Worm (Caenorhabditis elegans) whole organism, early embryonic: ENCODE data around the gene srg-60.

Experiments
- B0310.2 ChIP-seq: sonication (generic microtip); optimal IDR thresholded peaks from 2 replicates; lab custom pipeline; 2016; ENCODE audit warnings: mild to moderate bottlenecking, missing genetic modification characterization, missing compliant biosample characterization
- F13C5.2 ChIP-seq: sonication (generic microtip); optimal IDR thresholded peaks from 2 replicates; lab custom pipeline; 2017; ENCODE audit warnings: mild to moderate bottlenecking, missing genetic modification characterization, inconsistent platforms, missing compliant biosample characterization
- aly-1 ChIP-seq: sonication (generic microtip); optimal IDR thresholded peaks from 2 replicates; lab custom pipeline; 2016; ENCODE audit warnings: missing genetic modification characterization, missing compliant biosample characterization
- ama-1 ChIP-seq: fragments of 150-350 bp; optimal IDR thresholded peaks from 2 replicates; lab custom pipeline; 2014
- ceh-13 ChIP-seq: fragments of 200-800 bp; sonication (Bioruptor generic); optimal IDR thresholded peaks from 2 replicates; lab custom pipeline; 2018; ENCODE audit warnings: mild to moderate bottlenecking, missing genetic modification characterization, missing compliant biosample characterization
- ceh-36 ChIP-seq: sonication (generic microtip); optimal IDR thresholded peaks from 2 replicates; lab custom pipeline; 2016; ENCODE audit warnings: missing genetic modification characterization, inconsistent platforms, missing compliant biosample characterization
- ets-7 ChIP-seq: sonication (generic microtip); optimal IDR thresholded peaks from 2 replicates; lab custom pipeline; 2016; ENCODE audit warnings: missing genotype, missing genetic modification characterization, missing compliant biosample characterization
- flt-1 ChIP-seq: fragments of 200-800 bp; sonication (Bioruptor generic); IDR thresholded peaks from 2 replicates; pipeline ENCODE4 v1.3.6; 2022; ENCODE audit warnings: missing genetic modification characterization, missing compliant biosample characterization
- hmbx-1 ChIP-seq: sonication (generic microtip); optimal IDR thresholded peaks from 2 replicates; lab custom pipeline; 2016; ENCODE audit warnings: mild to moderate bottlenecking, missing genetic modification characterization, missing compliant biosample characterization
- hmg-4 ChIP-seq: fragments of 200-800 bp; sonication (Bioruptor generic); optimal IDR thresholded peaks from 2 replicates; lab custom pipeline; 2018; ENCODE audit warnings: mild to moderate bottlenecking, missing genetic modification characterization, missing compliant biosample characterization
- hnd-1 ChIP-seq: sonication (generic microtip); optimal IDR thresholded peaks from 2 replicates; lab custom pipeline; 2016; ENCODE audit warnings: missing genetic modification characterization, missing compliant biosample characterization
- pes-1 ChIP-seq: fragments of 200-800 bp; sonication (Bioruptor generic); IDR thresholded peaks from 2 replicates; pipeline ENCODE4 v1.3.6; 2022; ENCODE audit warnings: missing genetic modification reagents, missing genetic modification characterization, missing compliant biosample characterization
- scrt-1 ChIP-seq: fragments of 200-800 bp; sonication (Bioruptor generic); IDR thresholded peaks from 2 replicates; pipeline ENCODE4 v1.3.6; 2022; ENCODE audit warnings: missing genetic modification characterization, missing compliant biosample characterization
- sea-1 ChIP-seq: fragments of 200-800 bp; sonication (Bioruptor generic); conservative IDR thresholded peaks from 2 replicates; pipeline ENCODE4 v1.3.6; 2022; ENCODE audit warnings: missing genetic modification characterization, missing compliant biosample characterization
- tbx-11 ChIP-seq: fragments of 200-800 bp; sonication (Bioruptor generic); IDR thresholded peaks from 2 replicates; pipeline ENCODE4 v1.3.6; 2022; ENCODE audit warnings: missing genetic modification characterization, missing compliant biosample characterization
- tbx-37 ChIP-seq: fragments of 200-800 bp; sonication (Bioruptor generic); conservative IDR thresholded peaks from 2 replicates; pipeline ENCODE4 v1.3.6; 2022; ENCODE audit warnings: missing genetic modification reagents, missing genetic modification characterization, missing compliant biosample characterization
- tra-4 ChIP-seq: sonication (generic microtip); optimal IDR thresholded peaks from 2 replicates; lab custom pipeline; 2017; ENCODE audit warnings: missing genetic modification characterization, missing compliant biosample characterization

Gene srg-60

DNA sequence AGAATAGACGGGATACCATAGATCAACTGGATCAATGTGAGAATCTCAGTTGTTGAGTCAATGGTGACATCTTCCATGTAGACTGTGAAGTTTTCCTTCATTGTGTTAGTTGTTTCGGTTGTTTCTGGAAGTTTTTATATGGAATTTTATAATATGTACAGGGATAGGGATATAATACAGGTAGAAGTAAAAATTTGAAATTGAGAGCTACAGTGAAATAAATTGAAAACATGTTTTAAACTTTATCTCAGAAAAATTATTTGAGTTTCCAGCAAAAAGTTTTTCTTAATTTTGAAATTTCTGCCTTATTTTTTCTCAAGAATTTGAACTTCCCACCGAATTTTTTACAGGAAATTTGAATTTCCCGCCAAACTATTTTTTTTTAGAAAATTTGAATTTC, 19.8 kb upstream of the srg-60 start, which contains the start of gene srg-62:
srg-62 (minus strand) TSS at position 101 of the 400 bp plus-strand sequence.
- TF ChIP-seq sea-1 (GFP tag; lab: Robert Waterston, UW) (no peak), ceh-13 (GFP tag; lab: Kevin White, UChicago) (no peak), aly-1 (tag; lab: Kevin White, UChicago) (no peak), hmg-4 (GFP tag; lab: Kevin White, UChicago) (no peak), pes-1 (GFP tag; lab: Robert Waterston, UW) (no peak), B0310.2 (tag; lab: Kevin White, UChicago) (no peak), tra-4 (no peak), ama-1 (lab: Kevin White, UChicago) (no peak), F13C5.2 (no peak), ceh-36 (tag; lab: Kevin White, UChicago) (no peak), flt-1 (GFP tag; lab: Robert Waterston, UW) (no peak), tbx-37 (GFP tag; lab: Robert Waterston, UW) (no peak), scrt-1 (GFP tag; lab: Robert Waterston, UW) (no peak), tbx-11 (GFP tag; lab: Robert Waterston, UW) (no peak), hmbx-1 (tag; lab: Kevin White, UChicago) (no peak), hnd-1 (tag; lab: Kevin White, UChicago) (no peak), ets-7 (tag; lab: Kevin White, UChicago) (no peak)

DNA sequence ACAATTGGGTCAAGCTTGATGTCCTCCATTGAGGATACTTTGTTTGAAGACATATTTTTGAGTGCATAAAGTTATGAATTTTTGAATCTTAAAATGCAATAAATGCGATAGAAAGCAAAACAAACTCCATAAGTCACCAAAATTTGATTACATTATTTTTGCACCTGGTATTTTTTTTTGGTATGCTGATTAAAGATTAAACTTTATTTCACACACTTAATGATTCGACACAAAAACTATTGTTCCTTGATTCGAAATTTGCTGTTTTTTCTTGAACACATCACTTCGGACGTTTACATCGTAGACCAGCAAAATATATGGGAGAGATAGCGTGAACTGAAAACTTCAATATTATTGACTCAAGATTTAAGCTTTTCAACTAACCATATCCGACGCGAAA, 17.8 kb upstream of the srg-60 start, which contains the start of gene srg-61:
srg-61 (minus strand) TSS at position 101 of the 400 bp plus-strand sequence.
- no peak for TF ChIP-seq scrt-1 (GFP tag; lab: Robert Waterston, UW)

DNA sequence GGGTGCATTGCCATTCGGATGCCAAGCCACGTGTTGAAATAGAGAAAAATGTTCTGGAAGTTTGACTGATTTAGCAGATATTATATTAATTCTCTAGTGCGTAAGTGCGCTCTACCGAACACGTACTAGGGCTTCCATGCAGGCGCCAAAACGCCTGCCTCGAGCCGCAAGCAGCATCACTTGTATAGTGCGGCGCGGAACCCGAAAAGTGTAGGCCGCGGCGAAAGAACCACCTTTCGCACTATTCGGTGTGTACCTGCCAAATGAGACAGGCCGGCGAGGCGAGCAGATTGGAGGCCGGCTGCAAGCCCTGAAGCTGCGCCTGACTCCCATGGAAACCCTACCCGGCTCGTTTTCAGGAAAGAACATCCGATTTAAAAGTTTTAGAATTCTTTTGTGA, 17.2 kb upstream of the srg-60 start:
- no peak for TF ChIP-seq ceh-13 (GFP tag; lab: Kevin White, UChicago)

DNA sequence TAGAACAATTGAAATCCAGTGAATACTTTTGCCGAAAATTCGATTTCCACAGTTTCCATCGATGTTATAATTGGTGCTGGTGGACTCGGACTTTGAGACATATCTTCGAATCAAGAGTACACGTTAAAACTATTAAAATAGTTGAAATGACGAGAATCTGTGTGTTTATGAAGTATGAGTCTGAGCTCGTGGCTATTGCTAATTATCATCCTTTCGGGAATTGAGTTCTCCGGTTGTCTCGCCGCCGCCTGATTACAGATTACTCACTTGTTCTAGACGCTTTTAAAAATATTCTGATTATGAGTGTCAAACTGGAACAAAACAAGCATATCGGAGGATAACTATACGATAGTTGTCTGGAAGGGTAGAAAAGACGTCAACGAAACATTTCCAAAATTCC, 15.7 kb upstream of the srg-60 start, which contains the start of gene srg-56:
srg-56 (minus strand) TSS at position 101 of the 400 bp plus-strand sequence.
- TF ChIP-seq sea-1 (GFP tag; lab: Robert Waterston, UW) (no peak), B0310.2 (tag; lab: Kevin White, UChicago) (no peak), ceh-13 (GFP tag; lab: Kevin White, UChicago) (no peak), scrt-1 (GFP tag; lab: Robert Waterston, UW) (no peak)

DNA sequence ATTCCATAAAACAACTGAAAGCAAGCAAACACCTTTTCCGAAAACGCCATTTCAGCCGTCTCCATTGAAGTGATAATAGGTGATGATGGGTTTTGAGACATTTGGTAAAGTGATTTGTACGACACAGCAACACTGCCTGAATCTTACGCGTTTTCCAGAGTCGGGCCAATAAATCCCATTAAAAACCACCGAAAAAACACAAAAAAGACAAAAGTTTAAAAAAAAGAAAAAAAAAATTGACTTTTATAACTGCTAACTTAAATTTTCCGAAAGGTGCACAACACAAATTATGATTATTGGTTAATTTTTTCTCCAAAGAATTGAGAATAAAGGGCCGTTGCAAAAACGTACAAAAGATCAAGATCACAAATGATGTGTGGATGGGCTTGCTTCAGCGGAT, 11.9 kb upstream of the srg-60 start, which contains the start of gene srg-57:
srg-57 (minus strand) TSS at position 101 of the 400 bp plus-strand sequence.
- TF ChIP-seq F13C5.2 (no peak), sea-1 (GFP tag; lab: Robert Waterston, UW) (no peak), pes-1 (GFP tag; lab: Robert Waterston, UW) (no peak), ama-1 (lab: Kevin White, UChicago) (no peak), tbx-37 (GFP tag; lab: Robert Waterston, UW) (no peak), hmbx-1 (tag; lab: Kevin White, UChicago) (no peak), aly-1 (tag; lab: Kevin White, UChicago) (no peak), ets-7 (tag; lab: Kevin White, UChicago) (no peak), hnd-1 (tag; lab: Kevin White, UChicago) (no peak), scrt-1 (GFP tag; lab: Robert Waterston, UW) (no peak), tra-4 (no peak)

DNA sequence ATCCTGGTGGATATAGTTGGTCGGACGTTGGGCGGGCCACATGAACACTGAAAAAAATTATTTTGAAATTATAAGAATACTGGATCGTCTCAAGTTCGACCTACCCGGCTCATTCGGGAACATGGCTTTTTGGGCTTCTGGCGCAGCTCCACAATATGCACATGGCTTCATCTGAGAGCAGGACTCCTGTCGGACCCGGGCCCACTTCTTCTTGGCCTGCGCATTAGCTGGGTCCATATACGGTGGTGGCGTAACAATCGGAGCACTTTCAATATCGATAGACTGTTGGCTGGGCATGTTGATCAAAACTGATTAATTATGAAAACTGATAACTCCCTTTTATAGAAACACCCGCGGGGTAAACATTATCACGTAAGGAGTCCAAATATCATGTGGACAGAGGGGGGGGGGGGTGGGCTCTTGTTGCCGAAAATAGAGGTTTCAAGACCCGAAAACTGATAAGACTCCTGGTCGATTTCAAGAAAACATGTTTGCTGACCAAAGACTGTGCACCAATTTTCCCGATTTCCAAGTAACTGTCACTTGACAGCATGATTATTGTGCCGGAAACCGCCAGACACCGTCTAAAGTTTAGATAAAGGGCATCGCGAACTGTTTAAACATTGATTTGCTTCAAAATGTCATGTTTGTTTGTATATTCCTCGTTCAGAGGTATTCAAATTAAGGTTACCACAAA, 8.5 kb upstream of the srg-60 start, which contains the start of gene dod-3:
dod-3 (minus strand) TSS at position 315 of the 697 bp plus-strand sequence.
- TF ChIP-seq ama-1 (lab: Kevin White, UChicago) (no peak), tra-4 (no peak), tbx-11 (GFP tag; lab: Robert Waterston, UW) (no peak), hnd-1 (tag; lab: Kevin White, UChicago) (no peak), flt-1 (GFP tag; lab: Robert Waterston, UW) (no peak), tbx-37 (GFP tag; lab: Robert Waterston, UW) (no peak), ceh-13 (GFP tag; lab: Kevin White, UChicago) (no peak), ets-7 (tag; lab: Kevin White, UChicago) (no peak)

DNA sequence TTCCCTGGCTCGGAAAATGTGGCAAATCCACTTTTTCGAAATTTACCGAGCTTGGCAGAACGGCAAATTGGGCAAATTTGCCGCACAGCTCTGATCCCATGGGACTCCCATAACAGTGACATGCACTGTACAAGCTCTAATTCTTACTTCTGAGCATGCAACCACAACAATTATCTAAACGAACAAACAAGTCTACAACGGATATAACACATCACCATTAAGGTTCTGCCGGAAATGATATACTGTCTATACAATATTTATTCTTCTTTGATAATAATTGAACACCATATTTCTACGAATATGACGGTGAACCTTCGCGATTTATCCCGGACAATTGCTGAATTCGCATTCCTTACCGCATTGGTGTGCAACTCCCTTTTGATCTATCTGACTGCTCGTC, 5.8 kb upstream of the srg-60 start, which contains the start of gene str-33:
str-33 (plus strand) TSS at position 301 of the 400 bp plus-strand sequence.
- TF ChIP-seq tbx-37 (GFP tag; lab: Robert Waterston, UW) (no peak), hmg-4 (GFP tag; lab: Kevin White, UChicago) (no peak), ceh-36 (tag; lab: Kevin White, UChicago) (no peak), sea-1 (GFP tag; lab: Robert Waterston, UW) (no peak), ama-1 (lab: Kevin White, UChicago) (no peak), F13C5.2 (no peak), ceh-13 (GFP tag; lab: Kevin White, UChicago) (no peak), tra-4 (no peak), B0310.2 (tag; lab: Kevin White, UChicago) (no peak), tbx-11 (GFP tag; lab: Robert Waterston, UW) (no peak), hmbx-1 (tag; lab: Kevin White, UChicago) (no peak), pes-1 (GFP tag; lab: Robert Waterston, UW) (no peak), flt-1 (GFP tag; lab: Robert Waterston, UW) (no peak), aly-1 (tag; lab: Kevin White, UChicago) (no peak)
